Fruit fly (Drosophila melanogaster) whole organism, embryonic: ENCODE measurements around the gene Ppm1.

Experiments
- Antp ChIP-seq: fragments of 200-800 bp; sonication (Bioruptor generic); optimal IDR thresholded peaks from 3 replicates; lab custom pipeline; 2016; ENCODE audit warnings: missing biosample characterization, missing genetic modification characterization
- CG10209 ChIP-seq: fragments of 200-800 bp; sonication (Bioruptor generic); optimal IDR thresholded peaks from 3 replicates; lab custom pipeline; 2017; ENCODE audit warnings: missing biosample characterization, mild to moderate bottlenecking, missing genetic modification characterization, missing genetic modification reagents
- CG10366 ChIP-seq: fragments of 200-800 bp; sonication (Bioruptor generic); IDR thresholded peaks from 2 replicates; pipeline ENCODE4 v1.3.6; 2022; ENCODE audit warnings: missing biosample characterization, missing genetic modification characterization
- CG11093 ChIP-seq: fragments of 200-800 bp; sonication (Bioruptor generic); IDR thresholded peaks from 3 replicates; pipeline ENCODE4 v1.3.6; 2022; ENCODE audit warnings: missing biosample characterization, missing genetic modification characterization
- CG11398 ChIP-seq: fragments of 200-800 bp; sonication (Bioruptor generic); optimal IDR thresholded peaks from 2 replicates; lab custom pipeline; 2016; ENCODE audit warnings: missing biosample characterization, missing genetic modification characterization
- CG11456 ChIP-seq: fragments of 200-800 bp; sonication (Bioruptor generic); IDR thresholded peaks from 3 replicates; pipeline ENCODE4 v1.3.6; 2022; ENCODE audit warnings: missing biosample characterization, missing genetic modification characterization
- CG11504 ChIP-seq: fragments of 200-800 bp; sonication (Bioruptor generic); optimal IDR thresholded peaks from 3 replicates; lab custom pipeline; 2019; ENCODE audit warnings: missing biosample characterization, mild to moderate bottlenecking, missing genetic modification characterization, moderate library complexity
- CG12155 ChIP-seq: fragments of 200-800 bp; sonication (Bioruptor generic); optimal IDR thresholded peaks from 3 replicates; lab custom pipeline; 2016; ENCODE audit warnings: missing biosample characterization, missing genetic modification characterization
- CG12236 ChIP-seq: fragments of 200-800 bp; sonication (Bioruptor generic); optimal IDR thresholded peaks from 2 replicates; lab custom pipeline; 2016; ENCODE audit warnings: missing biosample characterization, missing genetic modification characterization
- CG12391 ChIP-seq: fragments of 200-800 bp; sonication (Bioruptor generic); optimal IDR thresholded peaks from 3 replicates; lab custom pipeline; 2018; ENCODE audit warnings: missing biosample characterization, mild to moderate bottlenecking, missing genetic modification characterization, moderate library complexity
- CG12769 ChIP-seq: fragments of 200-800 bp; sonication (Bioruptor generic); optimal IDR thresholded peaks from 2 replicates; lab custom pipeline; 2019; ENCODE audit warnings: missing biosample characterization, mild to moderate bottlenecking, missing genetic modification characterization, moderate library complexity
- CG13287 ChIP-seq: fragments of 200-800 bp; sonication (Bioruptor generic); IDR thresholded peaks from 2 replicates; pipeline ENCODE4 v1.3.6; 2022; ENCODE audit warnings: missing biosample characterization, missing genetic modification characterization; ENCODE audit not compliant: partially characterized antibody
- CG14014 ChIP-seq: fragments of 200-800 bp; sonication (Bioruptor generic); IDR thresholded peaks from 2 replicates; pipeline ENCODE4 v1.3.6; 2022; ENCODE audit warnings: missing biosample characterization, missing genetic modification characterization
- CG14667 ChIP-seq: fragments of 200-800 bp; sonication (Bioruptor generic); IDR thresholded peaks from 2 replicates; pipeline ENCODE4 v1.3.6; 2022; ENCODE audit warnings: missing biosample characterization, missing genetic modification characterization
- CG15269 ChIP-seq: fragments of 200-800 bp; sonication (Bioruptor generic); optimal IDR thresholded peaks from 2 replicates; lab custom pipeline; 2018; ENCODE audit warnings: missing biosample characterization, mild to moderate bottlenecking, missing genetic modification characterization, moderate library complexity
- CG1792 ChIP-seq: fragments of 200-800 bp; sonication (Bioruptor generic); optimal IDR thresholded peaks from 2 replicates; lab custom pipeline; 2016; ENCODE audit warnings: missing biosample characterization, missing genetic modification characterization
- CG1832 ChIP-seq: fragments of 200-800 bp; sonication (Bioruptor generic); optimal IDR thresholded peaks from 2 replicates; lab custom pipeline; 2017; ENCODE audit warnings: missing biosample characterization, mild to moderate bottlenecking, missing genetic modification characterization, inconsistent platforms
- CG6683 ChIP-seq: fragments of 200-800 bp; sonication (Bioruptor generic); optimal IDR thresholded peaks from 2 replicates; lab custom pipeline; 2017; ENCODE audit warnings: missing biosample characterization, mild to moderate bottlenecking, missing genetic modification characterization, missing genetic modification reagents
- CG6765 ChIP-seq: fragments of 200-800 bp; sonication (Bioruptor generic); optimal IDR thresholded peaks from 3 replicates; lab custom pipeline; 2017; ENCODE audit warnings: missing biosample characterization, mild to moderate bottlenecking, missing genetic modification characterization
- CG7357 ChIP-seq: fragments of 200-800 bp; sonication (Bioruptor generic); IDR thresholded peaks from 3 replicates; pipeline ENCODE4 v1.3.6; 2022; ENCODE audit warnings: missing biosample characterization, missing genetic modification characterization
- CG8388 ChIP-seq: fragments of 200-800 bp; sonication (Bioruptor generic); optimal IDR thresholded peaks from 2 replicates; lab custom pipeline; 2019; ENCODE audit warnings: missing biosample characterization, mild to moderate bottlenecking, missing genetic modification characterization, moderate library complexity
- CG9817 ChIP-seq: fragments of 200-800 bp; sonication (Bioruptor generic); optimal IDR thresholded peaks from 2 replicates; lab custom pipeline; 2018; ENCODE audit warnings: missing biosample characterization, mild to moderate bottlenecking, missing genetic modification characterization, moderate library complexity
- Camta ChIP-seq: fragments of 200-800 bp; sonication (Bioruptor generic); optimal IDR thresholded peaks from 2 replicates; lab custom pipeline; 2016; ENCODE audit warnings: missing biosample characterization, missing genetic modification characterization
- D19B ChIP-seq: fragments of 200-800 bp; sonication (Bioruptor generic); optimal IDR thresholded peaks from 2 replicates; lab custom pipeline; 2017; ENCODE audit warnings: missing biosample characterization, mild to moderate bottlenecking, missing genetic modification characterization
- Deaf1 ChIP-seq: fragments of 200-800 bp; optimal IDR thresholded peaks from 3 replicates; lab custom pipeline; 2019; ENCODE audit warnings: missing biosample characterization, mild to moderate bottlenecking, missing genetic modification characterization, moderate library complexity
- HmgZ ChIP-seq: fragments of 200-800 bp; sonication (Bioruptor generic); optimal IDR thresholded peaks from 2 replicates; lab custom pipeline; 2018; ENCODE audit warnings: missing biosample characterization, mild to moderate bottlenecking, missing genetic modification characterization
- NK7.1 ChIP-seq: fragments of 200-800 bp; sonication (Bioruptor generic); optimal IDR thresholded peaks from 3 replicates; lab custom pipeline; 2016; ENCODE audit warnings: missing biosample characterization, missing genetic modification characterization
- Neu2 ChIP-seq: fragments of 200-800 bp; sonication (Bioruptor generic); optimal IDR thresholded peaks from 3 replicates; lab custom pipeline; 2016; ENCODE audit warnings: missing biosample characterization, missing genetic modification characterization, borderline replicate concordance
- Poxn ChIP-seq: fragments of 200-800 bp; sonication (Bioruptor generic); IDR thresholded peaks from 2 replicates; pipeline ENCODE4 v1.3.6; 2022; ENCODE audit warnings: missing biosample characterization, missing genetic modification characterization
- Sin3A ChIP-seq: fragments of >200 bp; optimal IDR thresholded peaks from 2 replicates; lab custom pipeline; 2018
- TFAM ChIP-seq: fragments of 200-800 bp; sonication (Bioruptor generic); optimal IDR thresholded peaks from 2 replicates; lab custom pipeline; 2017; ENCODE audit warnings: missing biosample characterization, missing genetic modification characterization, inconsistent platforms
- Vsx1 ChIP-seq: fragments of 200-800 bp; sonication (Bioruptor generic); optimal IDR thresholded peaks from 2 replicates; lab custom pipeline; 2017; ENCODE audit warnings: missing biosample characterization, mild to moderate bottlenecking, missing genetic modification characterization, missing genetic modification reagents
- croc ChIP-seq: fragments of 200-800 bp; sonication (Bioruptor generic); conservative IDR thresholded peaks from 3 replicates; pipeline ENCODE4 v1.3.6; 2022; ENCODE audit warnings: missing biosample characterization, missing genetic modification characterization
- dan ChIP-seq: fragments of 200-800 bp; sonication (Bioruptor generic); IDR thresholded peaks from 2 replicates; pipeline ENCODE4 v1.3.6; 2022; ENCODE audit warnings: missing biosample characterization, missing genetic modification characterization
- danr ChIP-seq: fragments of 200-800 bp; sonication (Bioruptor generic); IDR thresholded peaks from 2 replicates; pipeline ENCODE4 v1.3.6; 2022; ENCODE audit warnings: missing biosample characterization, missing genetic modification characterization
- exex ChIP-seq: fragments of 200-800 bp; sonication (Bioruptor generic); optimal IDR thresholded peaks from 4 replicates; lab custom pipeline; 2018; ENCODE audit warnings: missing biosample characterization, mild to moderate bottlenecking, missing genetic modification characterization, moderate library complexity
- fd96Cb ChIP-seq: fragments of 200-800 bp; sonication (Bioruptor generic); optimal IDR thresholded peaks from 2 replicates; lab custom pipeline; 2018; ENCODE audit warnings: missing biosample characterization, mild to moderate bottlenecking, missing genetic modification characterization, moderate library complexity
- gcm2 ChIP-seq: fragments of 200-800 bp; sonication (Bioruptor generic); optimal IDR thresholded peaks from 2 replicates; lab custom pipeline; 2016; ENCODE audit warnings: missing biosample characterization, missing genetic modification characterization
- mld ChIP-seq: fragments of 200-800 bp; sonication (Bioruptor generic); IDR thresholded peaks from 3 replicates; pipeline ENCODE4 v1.3.6; 2022; ENCODE audit warnings: missing biosample characterization, missing genetic modification characterization; ENCODE audit not compliant: partially characterized antibody
- nom ChIP-seq: fragments of 200-800 bp; sonication (Bioruptor generic); optimal IDR thresholded peaks from 2 replicates; lab custom pipeline; 2017; ENCODE audit warnings: missing biosample characterization, missing genetic modification characterization, mild to moderate bottlenecking, moderate library complexity, missing genetic modification reagents
- pan ChIP-seq, 4 experiments: fragments of >200 bp in 3 of 4; fragments of 200-800 bp in 1 of 4; sonication (Bioruptor generic) in 1 of 4; optimal IDR thresholded peaks in 3 of 4; IDR thresholded peaks in 1 of 4; 2 replicates each; pipeline versions ENCODE4 v1.3.6 to Lab custom; 2017 to 2022; ENCODE audit warnings: missing biosample characterization in 2 of 4, missing genetic modification characterization in 2 of 4, mixed read lengths in 1 of 4
- peb ChIP-seq: fragments of 200-800 bp; sonication (Bioruptor generic); IDR thresholded peaks from 2 replicates; pipeline ENCODE4 v1.3.6; 2022; ENCODE audit warnings: missing biosample characterization, missing genetic modification characterization
- pfk ChIP-seq: fragments of 200-800 bp; sonication (Bioruptor generic); optimal IDR thresholded peaks from 2 replicates; lab custom pipeline; 2018; ENCODE audit warnings: missing biosample characterization, mild to moderate bottlenecking, missing genetic modification characterization, moderate library complexity
- pnt ChIP-seq: fragments of 200-800 bp; sonication (Bioruptor generic); optimal IDR thresholded peaks from 3 replicates; lab custom pipeline; 2016; ENCODE audit warnings: missing biosample characterization, missing genetic modification characterization
- ro ChIP-seq: fragments of 200-800 bp; sonication (Bioruptor generic); IDR thresholded peaks from 2 replicates; pipeline ENCODE4 v1.3.6; 2022; ENCODE audit warnings: missing biosample characterization, missing genetic modification characterization
- salm ChIP-seq: fragments of 200-800 bp; sonication (Bioruptor generic); optimal IDR thresholded peaks from 2 replicates; lab custom pipeline; 2018; ENCODE audit warnings: missing biosample characterization, mild to moderate bottlenecking, missing genetic modification characterization
- tll ChIP-seq, 2 experiments: fragments of 200-800 bp in 1 of 2; fragments of >200 bp in 1 of 2; sonication (Bioruptor generic) in 1 of 2; optimal IDR thresholded peaks; 2 replicates each; lab custom pipeline; 2017 to 2019; ENCODE audit warnings: missing biosample characterization in 2 of 2, missing genetic modification characterization in 2 of 2, mild to moderate bottlenecking in 1 of 2, moderate library complexity in 1 of 2
- trh ChIP-seq: fragments of 200-800 bp; sonication (Bioruptor generic); optimal IDR thresholded peaks from 2 replicates; lab custom pipeline; 2016; ENCODE audit warnings: missing biosample characterization, missing genetic modification characterization

Gene Ppm1

dm6 chr3L:552950-553349 is 28.2 kb upstream of the Ppm1 start (continued):
- no peak for TF ChIP-seq CG13287 (GFP tag; lab: Robert Waterston, UW)
- no peak for TF ChIP-seq Neu2 (GFP tag; lab: Kevin White, UChicago)
- 0 out of 2 replicates have a peak, but pooled peaks have one; percentile 34 for TF ChIP-seq danr (GFP tag; lab: Robert Waterston, UW)
- TF ChIP-seq CG1792 (GFP tag; lab: Kevin White, UChicago) = peak; percentile 56

dm6 chr3L:554577-554976 is 26.6 kb upstream of the Ppm1 start:
- TF ChIP-seq CG12155 (GFP tag; lab: Kevin White, UChicago) (peak; percentile 21), Neu2 (GFP tag; lab: Kevin White, UChicago) (no peak), Antp (GFP tag; lab: Kevin White, UChicago) (no peak), CG14667 (GFP tag; lab: Robert Waterston, UW) (no peak), CG10209 (GFP tag; lab: Kevin White, UChicago) (peak; percentile 52), CG6765 (GFP tag; lab: Kevin White, UChicago) (no peak), ro (GFP tag; lab: Robert Waterston, UW) (no peak), gcm2 (GFP tag; lab: Kevin White, UChicago) (peak; percentile 26), pan (optimal IDR thresholded peaks at IDR 0.05; lab: Kevin White, UChicago) (no peak), pan (GFP tag; optimal IDR thresholded peaks at IDR 0.05 in 1 of 2, IDR thresholded peaks at IDR 0.05 in 1 of 2) (peak in 1 of 2 experiments; percentile 63), trh (GFP tag; lab: Kevin White, UChicago) (no peak), CG8388 (no peak), CG11093 (GFP tag; lab: Robert Waterston, UW) (no peak), HmgZ (tag; lab: Kevin White, UChicago) (no peak), pnt (GFP tag; lab: Kevin White, UChicago) (no peak), Poxn (no peak), CG12391 (tag; lab: Kevin White, UChicago) (peak; percentile 58), NK7.1 (no peak), exex (tag; lab: Kevin White, UChicago) (no peak), TFAM (no peak), CG11504 (tag; lab: Kevin White, UChicago) (peak; percentile 72), mld (GFP tag; lab: Robert Waterston, UW) (no peak), CG7357 (GFP tag; lab: Robert Waterston, UW) (no peak), CG12769 (no peak), CG1832 (GFP tag; lab: Kevin White, UChicago) (no peak), Deaf1 (tag; lab: Kevin White, UChicago) (no peak), nom (GFP tag; lab: Kevin White, UChicago) (no peak), CG6683 (GFP tag; lab: Kevin White, UChicago) (peak; percentile 29), Vsx1 (GFP tag; lab: Kevin White, UChicago) (no peak), CG14014 (GFP tag; lab: Robert Waterston, UW) (peak; percentile 56), tll (GFP tag; optimal IDR thresholded peaks at IDR 0.05; lab: Kevin White, UChicago) (no peak), Camta (GFP tag; lab: Kevin White, UChicago) (peak; percentile 25), CG12236 (no peak), salm (tag; lab: Kevin White, UChicago) (no peak), dan (GFP tag; lab: Robert Waterston, UW) (no peak), CG11456 (GFP tag; lab: Robert Waterston, UW) (peak; percentile 73; the same call in 2 of the 3 replicates), D19B (GFP tag; lab: Kevin White, UChicago) (no peak), CG15269 (peak; percentile 52), CG10366 (no peak), fd96Cb (peak; percentile 39), Sin3A (lab: Kevin White, UChicago) (no peak), pfk (GFP tag; lab: Kevin White, UChicago) (no peak), croc (GFP tag; lab: Robert Waterston, UW) (no peak; the same call in 2 of the 3 replicates), CG9817 (peak; percentile 37), CG11398 (GFP tag; lab: Kevin White, UChicago) (no peak), peb (no peak)
